Worm (Caenorhabditis elegans) whole organism, late embryonic: ENCODE results near the gene C25D7.15.

ENCODE experiments used
- F13H6.1 ChIP-seq: sonication (generic microtip); optimal IDR thresholded peaks from 2 replicates; lab custom pipeline; 2016; ENCODE audit warnings: missing genetic modification characterization, missing compliant biosample characterization
- K09A11.1 ChIP-seq: sonication (generic microtip); optimal IDR thresholded peaks from 2 replicates; lab custom pipeline; 2017; ENCODE audit warnings: antibody characterized with exemption, mild to moderate bottlenecking, missing genetic modification characterization, missing compliant biosample characterization; ENCODE audit not compliant: insufficient read depth
- ama-1 ChIP-seq: fragments of 150-350 bp; optimal IDR thresholded peaks from 2 replicates; lab custom pipeline; 2014
- ceh-14 ChIP-seq: sonication (generic microtip); optimal IDR thresholded peaks from 2 replicates; lab custom pipeline; 2016; ENCODE audit warnings: missing genotype, missing genetic modification characterization, missing compliant biosample characterization
- ceh-19 ChIP-seq: fragments of 200-800 bp; sonication (Bioruptor generic); optimal IDR thresholded peaks from 2 replicates; lab custom pipeline; 2018; ENCODE audit warnings: mild to moderate bottlenecking, missing genetic modification characterization, missing compliant biosample characterization
- ceh-31 ChIP-seq: sonication (generic microtip); optimal IDR thresholded peaks from 2 replicates; lab custom pipeline; 2016; ENCODE audit warnings: missing genetic modification characterization, missing compliant biosample characterization
- elt-2 ChIP-seq: sonication (generic microtip); optimal IDR thresholded peaks from 2 replicates; lab custom pipeline; 2016; ENCODE audit warnings: missing genetic modification reagents, missing genetic modification characterization, missing compliant biosample characterization
- fkh-10 ChIP-seq: fragments of 150-350 bp; optimal IDR thresholded peaks from 2 replicates; lab custom pipeline; 2014; ENCODE audit warnings: missing biosample characterization, missing genetic modification reagents, missing genetic modification characterization
- nhr-11 ChIP-seq: fragments of 150-350 bp; optimal IDR thresholded peaks from 2 replicates; lab custom pipeline; 2014; ENCODE audit warnings: missing biosample characterization, missing genetic modification characterization
- unc-3 ChIP-seq, 2 experiments: fragments of 200-800 bp in 1 of 2; sonication (Bioruptor generic) in 1 of 2; sonication (generic microtip) in 1 of 2; conservative IDR thresholded peaks in 1 of 2; optimal IDR thresholded peaks in 1 of 2; 2 replicates each; pipeline versions ENCODE4 v1.3.6 to Lab custom; 2016 to 2022; ENCODE audit warnings: missing compliant biosample characterization in 2 of 2, missing genetic modification characterization in 2 of 2, missing genetic modification reagents in 1 of 2

DNA sequence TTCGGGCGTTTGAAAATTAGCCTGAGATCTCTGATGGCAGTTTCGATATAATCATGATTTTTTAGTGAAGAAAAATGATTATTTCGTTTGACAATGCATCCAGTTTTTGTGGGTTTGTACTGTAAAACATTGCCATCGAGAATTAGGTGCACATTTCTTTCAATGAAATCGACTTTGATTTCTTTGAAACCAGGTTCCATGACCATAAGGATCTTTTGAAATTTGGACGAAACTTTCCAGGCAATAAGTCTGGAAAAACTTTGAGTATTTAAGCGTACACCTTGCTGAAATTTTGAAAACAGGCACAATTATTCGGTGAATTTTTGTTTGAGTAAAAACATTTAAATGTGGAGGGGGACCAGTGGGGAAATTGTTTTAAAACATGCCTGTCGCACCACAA is 7.9 kb upstream of the C25D7.15 start:
- no peak for TF ChIP-seq elt-2 (tag; lab: Kevin White, UChicago)
- TF ChIP-seq fkh-10 (GFP tag; lab: Kevin White, UChicago): no peak
- TF ChIP-seq ceh-19 (GFP tag; lab: Kevin White, UChicago): no peak
- no peak for TF ChIP-seq ama-1 (lab: Kevin White, UChicago)
- TF ChIP-seq unc-3 (GFP tag; conservative IDR thresholded peaks at IDR 0.05; lab: Robert Waterston, UW): no peak
- no peak for TF ChIP-seq unc-3 (tag; optimal IDR thresholded peaks at IDR 0.05; lab: Kevin White, UChicago)
- TF ChIP-seq ceh-14 (tag; lab: Kevin White, UChicago): no peak
- TF ChIP-seq nhr-11 (tag; lab: Kevin White, UChicago): no peak
- TF ChIP-seq K09A11.1 (tag; lab: Kevin White, UChicago): no peak
- no peak for TF ChIP-seq F13H6.1
- no peak for TF ChIP-seq ceh-31
